Worm (Caenorhabditis elegans) whole organism, L2 larva: ENCODE measurements around the gene T10G3.8.
"Not testable (repeated sequence)": the region's sequence is repeated elsewhere in the genome, so short reads cannot be mapped to it uniquely, and the experiment has no call there.

Source experiments
- C34F6.9 ChIP-seq: fragments of 150-350 bp; optimal IDR thresholded peaks from 2 replicates; lab custom pipeline; 2014; ENCODE audit warnings: missing biosample characterization, missing genetic modification characterization
- F13H6.1 ChIP-seq: sonication (generic microtip); optimal IDR thresholded peaks from 2 replicates; lab custom pipeline; 2016; ENCODE audit warnings: missing genetic modification characterization, missing compliant biosample characterization
- alr-1 ChIP-seq: fragments of 150-350 bp; optimal IDR thresholded peaks from 2 replicates; lab custom pipeline; 2014; ENCODE audit warnings: missing biosample characterization, missing genetic modification characterization
- aly-2 ChIP-seq: fragments of 150-350 bp; optimal IDR thresholded peaks from 2 replicates; lab custom pipeline; 2014; ENCODE audit warnings: missing biosample characterization, missing genetic modification characterization
- ama-1 ChIP-seq: fragments of 150-350 bp; optimal IDR thresholded peaks from 2 replicates; lab custom pipeline; 2018; ENCODE audit warnings: inconsistent platforms
- ceh-16 ChIP-seq: fragments of 150-350 bp; optimal IDR thresholded peaks from 2 replicates; lab custom pipeline; 2014; ENCODE audit warnings: missing biosample characterization, missing genetic modification characterization
- crh-2 ChIP-seq: sonication (generic microtip); optimal IDR thresholded peaks from 2 replicates; lab custom pipeline; 2017; ENCODE audit warnings: missing biosample characterization, missing genetic modification characterization
- dmd-4 ChIP-seq: sonication (generic microtip); optimal IDR thresholded peaks from 2 replicates; lab custom pipeline; 2017; ENCODE audit warnings: missing biosample characterization, missing genetic modification characterization
- egl-27 ChIP-seq: sonication (generic microtip); optimal IDR thresholded peaks from 3 replicates; lab custom pipeline; 2017; ENCODE audit warnings: missing biosample characterization, missing genetic modification reagents, missing genetic modification characterization
- elt-1 ChIP-seq: fragments of 150-350 bp; optimal IDR thresholded peaks from 2 replicates; lab custom pipeline; 2014; ENCODE audit warnings: missing biosample characterization, missing genetic modification characterization
- elt-3 ChIP-seq: sonication (generic microtip); optimal IDR thresholded peaks from 2 replicates; lab custom pipeline; 2017; ENCODE audit warnings: missing biosample characterization, missing genetic modification characterization
- fos-1 ChIP-seq: fragments of 150-350 bp; optimal IDR thresholded peaks from 2 replicates; lab custom pipeline; 2014; ENCODE audit warnings: missing biosample characterization, missing genetic modification characterization
- gmeb-1 ChIP-seq: fragments of 150-350 bp; optimal IDR thresholded peaks from 2 replicates; lab custom pipeline; 2014; ENCODE audit warnings: missing biosample characterization, missing genetic modification characterization
- lin-13 ChIP-seq: fragments of 150-350 bp; optimal IDR thresholded peaks from 2 replicates; lab custom pipeline; 2014; ENCODE audit warnings: missing biosample characterization, missing genetic modification reagents, missing genetic modification characterization
- lin-39 ChIP-seq: fragments of 150-350 bp; optimal IDR thresholded peaks from 2 replicates; lab custom pipeline; 2014; ENCODE audit warnings: missing biosample characterization, missing genetic modification reagents, missing genetic modification characterization
- mab-5 ChIP-seq: fragments of 150-350 bp; optimal IDR thresholded peaks from 2 replicates; lab custom pipeline; 2014; ENCODE audit warnings: missing biosample characterization, missing genetic modification characterization
- nhr-10 ChIP-seq: sonication (generic microtip); optimal IDR thresholded peaks from 2 replicates; lab custom pipeline; 2017; ENCODE audit warnings: missing biosample characterization, missing genetic modification characterization
- nhr-12 ChIP-seq: fragments of 150-350 bp; optimal IDR thresholded peaks from 2 replicates; lab custom pipeline; 2014; ENCODE audit warnings: missing biosample characterization, missing genetic modification characterization
- nhr-129 ChIP-seq: fragments of 150-350 bp; optimal IDR thresholded peaks from 2 replicates; lab custom pipeline; 2014; ENCODE audit warnings: missing biosample characterization, missing genetic modification characterization
- nhr-23 ChIP-seq: fragments of 150-350 bp; optimal IDR thresholded peaks from 2 replicates; lab custom pipeline; 2014; ENCODE audit warnings: missing biosample characterization, missing genetic modification reagents, missing genetic modification characterization
- nhr-237 ChIP-seq: fragments of 150-350 bp; optimal IDR thresholded peaks from 2 replicates; lab custom pipeline; 2014; ENCODE audit warnings: missing biosample characterization, missing genetic modification characterization
- nhr-25 ChIP-seq: fragments of 150-350 bp; sonication (generic microtip); optimal IDR thresholded peaks from 3 replicates; lab custom pipeline; 2014; ENCODE audit warnings: missing biosample characterization, missing genetic modification characterization
- nhr-6 ChIP-seq: fragments of 150-350 bp; optimal IDR thresholded peaks from 2 replicates; lab custom pipeline; 2014; ENCODE audit warnings: missing biosample characterization, missing genetic modification characterization
- nhr-77 ChIP-seq: fragments of 150-350 bp; optimal IDR thresholded peaks from 2 replicates; lab custom pipeline; 2014; ENCODE audit warnings: missing biosample characterization, missing genetic modification characterization
- peb-1 ChIP-seq: fragments of 150-350 bp; optimal IDR thresholded peaks from 2 replicates; lab custom pipeline; 2014; ENCODE audit warnings: missing biosample characterization, missing genetic modification characterization
- sma-3 ChIP-seq: sonication (generic microtip); optimal IDR thresholded peaks from 2 replicates; lab custom pipeline; 2016; ENCODE audit warnings: missing genetic modification reagents, missing genetic modification characterization, missing compliant biosample characterization
- unc-39 ChIP-seq: fragments of 150-350 bp; optimal IDR thresholded peaks from 2 replicates; lab custom pipeline; 2014; ENCODE audit warnings: missing biosample characterization, missing genetic modification characterization
- unc-55 ChIP-seq: fragments of 150-350 bp; sonication (generic microtip); optimal IDR thresholded peaks from 3 replicates; lab custom pipeline; 2014; ENCODE audit warnings: missing biosample characterization, missing genetic modification reagents, missing genetic modification characterization
- zag-1 ChIP-seq: fragments of 150-350 bp; optimal IDR thresholded peaks from 2 replicates; lab custom pipeline; 2014; ENCODE audit warnings: missing biosample characterization, missing genetic modification characterization
- ztf-1 ChIP-seq: fragments of 200-800 bp; sonication (Bioruptor generic); conservative IDR thresholded peaks from 2 replicates; pipeline ENCODE4 v1.3.6; 2022; ENCODE audit warnings: missing genetic modification characterization, missing compliant biosample characterization
- ztf-4 ChIP-seq: fragments of 150-350 bp; optimal IDR thresholded peaks from 2 replicates; lab custom pipeline; 2014; ENCODE audit warnings: missing biosample characterization, missing genetic modification characterization

T10G3.8 gene

DNA sequence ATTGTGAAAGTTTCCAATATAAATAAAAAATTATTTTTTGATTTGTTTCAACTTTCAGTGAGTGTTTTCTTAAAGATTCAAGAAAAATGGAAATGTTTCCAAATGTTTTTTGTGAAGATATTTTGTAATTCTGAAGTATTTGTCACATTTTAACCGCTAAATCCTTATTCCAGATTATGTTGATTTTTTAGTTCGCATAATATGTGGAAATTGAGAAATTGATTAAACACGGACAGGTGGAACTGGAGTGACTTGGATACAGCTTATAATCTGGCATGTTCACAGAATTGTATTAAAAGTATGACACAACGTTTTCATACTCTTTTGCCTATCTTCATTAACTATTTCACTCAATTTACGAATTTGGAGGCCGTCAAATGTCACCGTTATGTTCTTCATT is 20.8 kb downstream of the T10G3.8 start, which contains the start of gene lurp-3:
lurp-3 (plus strand) TSS at position 301 of the 400 bp plus-strand sequence.
- no peak for TF ChIP-seq nhr-25 (tag; lab: Kevin White, UChicago)
- no peak for TF ChIP-seq lin-39 (tag; lab: Kevin White, UChicago)
- no peak for TF ChIP-seq dmd-4
- no peak for TF ChIP-seq nhr-77 (tag; lab: Kevin White, UChicago)
- TF ChIP-seq F13H6.1 (tag; lab: Kevin White, UChicago), result no peak
- TF ChIP-seq nhr-129, result no peak
- TF ChIP-seq egl-27 (tag; lab: Kevin White, UChicago), result no peak
- TF ChIP-seq aly-2 (tag; lab: Kevin White, UChicago), result no peak
- no peak for TF ChIP-seq mab-5 (tag; lab: Kevin White, UChicago)

DNA sequence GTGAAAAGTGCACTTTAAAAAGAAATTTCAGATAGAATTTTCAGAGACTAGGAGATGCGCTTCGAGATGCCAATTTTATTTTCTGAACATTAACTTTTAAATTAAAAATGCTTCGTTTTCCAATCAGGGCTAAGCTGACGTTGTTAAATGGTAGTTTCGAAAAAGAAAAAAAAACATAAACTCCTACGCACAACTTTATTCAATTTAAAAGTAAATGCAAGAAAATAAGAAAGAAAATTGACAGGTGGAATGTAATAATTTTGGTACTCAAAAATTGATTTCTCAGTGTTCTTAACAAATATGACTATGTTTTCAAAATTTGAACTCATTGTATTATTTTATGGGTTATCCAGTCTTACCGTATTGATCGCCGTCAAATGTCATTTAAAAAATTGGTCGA is 22.9 kb downstream of the T10G3.8 start, which contains the start of gene lurp-2:
lurp-2 (plus strand) TSS at position 301 of the 400 bp plus-strand sequence.
- no peak for TF ChIP-seq sma-3 (GFP tag; lab: Kevin White, UChicago)
- TF ChIP-seq crh-2, result no peak
- TF ChIP-seq unc-55, result no peak
- no peak for TF ChIP-seq nhr-77 (tag; lab: Kevin White, UChicago)
- TF ChIP-seq alr-1, result no peak
- no peak for TF ChIP-seq elt-3 (tag; lab: Kevin White, UChicago)
- TF ChIP-seq mab-5 (tag; lab: Kevin White, UChicago), result no peak
- no peak for TF ChIP-seq ztf-1
- TF ChIP-seq ama-1, result no peak
- no peak for TF ChIP-seq aly-2 (tag; lab: Kevin White, UChicago)
- TF ChIP-seq nhr-23 (tag; lab: Kevin White, UChicago), result no peak
- TF ChIP-seq ceh-16 (tag; lab: Kevin White, UChicago), result no peak
- TF ChIP-seq unc-39 (tag; lab: Kevin White, UChicago), result no peak
- no peak for TF ChIP-seq F13H6.1 (tag; lab: Kevin White, UChicago)
- no peak for TF ChIP-seq nhr-10 (tag; lab: Kevin White, UChicago)
- no peak for TF ChIP-seq peb-1 (tag; lab: Kevin White, UChicago)
- no peak for TF ChIP-seq lin-13

- TF ChIP-seq mab-5 (tag; lab: Kevin White, UChicago) (peak; percentile 28), fos-1 (tag; lab: Kevin White, UChicago) (peak; percentile 53), nhr-10 (tag; lab: Kevin White, UChicago) (no peak), gmeb-1 (tag; lab: Kevin White, UChicago) (no peak), C34F6.9 (tag; lab: Kevin White, UChicago) (peak; percentile 23), nhr-25 (tag; lab: Kevin White, UChicago) (peak; percentile 31), crh-2 (peak; percentile 56)
These were observed 30.9 kb downstream of the T10G3.8 start, which contains the start of gene Y2H9A.4 for ce11 chrV:13445229-13445949. Gene Y2H9A.4 (plus strand): TSS chrV:13445899.

DNA sequence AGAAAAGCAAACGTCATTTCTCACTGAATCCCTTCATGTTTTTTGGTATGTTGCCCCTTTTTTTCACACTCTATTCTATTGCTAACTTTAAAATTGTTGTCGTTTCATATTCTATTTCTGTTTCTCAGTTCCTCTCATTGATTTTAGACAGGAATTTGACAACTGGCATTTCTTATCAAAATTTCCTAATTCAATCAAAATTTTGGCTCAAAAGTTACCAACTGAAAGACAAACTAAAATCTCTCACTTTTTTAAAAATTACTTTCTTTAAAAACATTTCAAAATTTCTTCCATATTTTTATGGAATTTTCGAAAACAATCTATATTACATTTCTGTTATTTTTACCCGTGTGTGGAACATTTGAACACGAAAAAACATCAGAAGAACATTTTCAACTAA is 32.7 kb downstream of the T10G3.8 start, which contains the start of gene Y2H9A.6:
Y2H9A.6 (plus strand) TSS at position 301 of the 400 bp plus-strand sequence.
- not testable (repeated sequence) for TF ChIP-seq unc-55; crh-2; ztf-4 (tag; lab: Kevin White, UChicago)

- TF ChIP-seq gmeb-1 (tag; lab: Kevin White, UChicago), result no peak
- TF ChIP-seq mab-5 (tag; lab: Kevin White, UChicago), result no peak
- no peak for TF ChIP-seq ama-1
- no peak for TF ChIP-seq elt-1 (tag; lab: Kevin White, UChicago)
- TF ChIP-seq nhr-23 (tag; lab: Kevin White, UChicago), result no peak
- TF ChIP-seq unc-39 (tag; lab: Kevin White, UChicago), result no peak
- TF ChIP-seq zag-1 (tag; lab: Kevin White, UChicago), result no peak
- no peak for TF ChIP-seq nhr-6 (tag; lab: Kevin White, UChicago)
- no peak for TF ChIP-seq crh-2
- TF ChIP-seq nhr-12 (tag; lab: Kevin White, UChicago), result no peak
- TF ChIP-seq nhr-237, result no peak
These were observed 33.4 kb downstream of the T10G3.8 start for ce11 chrV:13442819-13443218.

DNA sequence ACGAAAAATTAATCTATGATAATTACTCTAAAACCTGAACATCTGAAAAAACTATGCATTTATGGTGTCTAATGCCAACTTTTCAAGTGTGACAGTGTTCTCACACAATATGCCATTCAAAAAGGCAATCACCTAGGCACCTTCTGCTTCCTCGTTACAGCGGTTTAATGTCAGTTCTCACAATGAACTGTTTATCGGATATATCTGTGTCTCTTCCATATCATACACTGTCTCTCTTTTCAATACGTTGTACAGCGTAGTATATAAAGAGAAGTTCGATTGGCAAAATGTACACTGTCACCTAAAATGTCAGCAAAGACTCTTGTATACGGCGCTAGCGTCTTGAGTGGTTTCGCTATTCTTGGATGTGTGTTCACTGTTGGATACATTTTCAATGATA is 34.6 kb downstream of the T10G3.8 start, which contains the start of gene col-162:
col-162 (plus strand) TSS at position 301 of the 400 bp plus-strand sequence.
- TF ChIP-seq egl-27 (tag; lab: Kevin White, UChicago), result no peak
